Fruit fly (Drosophila melanogaster) whole organism, pupa: ENCODE measurements around the gene betaggt-I.
A peak's percentile ranks its signal among the peaks of the same experiment; 100 is the strongest.

Experiments used
- CG10348 ChIP-seq: fragments of 200-800 bp; sonication (Bioruptor generic); IDR thresholded peaks from 2 replicates; pipeline ENCODE4 v1.3.6; 2022; ENCODE audit warnings: missing biosample characterization, missing genetic modification characterization
- CG12605 ChIP-seq: fragments of 200-800 bp; sonication (Bioruptor generic); IDR thresholded peaks from 2 replicates; pipeline ENCODE4 v1.3.6; 2022; ENCODE audit warnings: missing biosample characterization, missing genetic modification characterization
- CG13204 ChIP-seq: fragments of 200-800 bp; sonication (Bioruptor generic); optimal IDR thresholded peaks from 2 replicates; lab custom pipeline; 2018; ENCODE audit warnings: missing biosample characterization, mild to moderate bottlenecking, missing genetic modification characterization, moderate library complexity
- CG14655 ChIP-seq: fragments of 200-800 bp; sonication (Bioruptor generic); optimal IDR thresholded peaks from 3 replicates; lab custom pipeline; 2017; ENCODE audit warnings: mild to moderate bottlenecking, missing biosample characterization, missing genetic modification reagents, missing genetic modification characterization
- CG15710 ChIP-seq: fragments of 200-800 bp; sonication (Bioruptor generic); optimal IDR thresholded peaks from 2 replicates; lab custom pipeline; 2018; ENCODE audit warnings: missing biosample characterization, mild to moderate bottlenecking, missing genetic modification characterization, moderate library complexity
- CG17806 ChIP-seq: fragments of 200-800 bp; sonication (Bioruptor generic); optimal IDR thresholded peaks from 2 replicates; lab custom pipeline; 2018; ENCODE audit warnings: missing biosample characterization, mild to moderate bottlenecking, missing genetic modification characterization, moderate library complexity
- CG32121 ChIP-seq: fragments of 200-800 bp; sonication (Bioruptor generic); IDR thresholded peaks from 2 replicates; pipeline ENCODE4 v1.3.6; 2022; ENCODE audit warnings: missing biosample characterization, missing genetic modification characterization
- CG34367 ChIP-seq: fragments of 200-800 bp; sonication (Bioruptor generic); optimal IDR thresholded peaks from 2 replicates; lab custom pipeline; 2018; ENCODE audit warnings: missing biosample characterization, mild to moderate bottlenecking, missing genetic modification characterization
- CG4496 ChIP-seq: fragments of 200-800 bp; sonication (Bioruptor generic); IDR thresholded peaks from 3 replicates; pipeline ENCODE4 v1.3.6; 2022; ENCODE audit warnings: missing biosample characterization, missing genetic modification characterization
- CG8159 ChIP-seq: fragments of 200-800 bp; sonication (Bioruptor generic); optimal IDR thresholded peaks from 3 replicates; lab custom pipeline; 2018; ENCODE audit warnings: missing biosample characterization, mild to moderate bottlenecking, missing genetic modification characterization, moderate library complexity
- CG8301 ChIP-seq: fragments of 200-800 bp; sonication (Bioruptor generic); optimal IDR thresholded peaks from 2 replicates; lab custom pipeline; 2018; ENCODE audit warnings: missing biosample characterization, mild to moderate bottlenecking, missing genetic modification characterization
- CG9948 ChIP-seq: fragments of 200-800 bp; sonication (Bioruptor generic); optimal IDR thresholded peaks from 2 replicates; lab custom pipeline; 2018; ENCODE audit warnings: missing biosample characterization, mild to moderate bottlenecking, missing genetic modification characterization, moderate library complexity
- D1 ChIP-seq: fragments of 200-800 bp; sonication (Bioruptor generic); optimal IDR thresholded peaks from 2 replicates; lab custom pipeline; 2018; ENCODE audit warnings: missing biosample characterization, mild to moderate bottlenecking, missing genetic modification characterization, moderate library complexity
- EcR ChIP-seq: fragments of 200-800 bp; sonication (Bioruptor generic); optimal IDR thresholded peaks from 3 replicates; lab custom pipeline; 2019; ENCODE audit warnings: missing biosample characterization, missing genetic modification characterization, mild to moderate bottlenecking, moderate library complexity, missing genetic modification reagents
- Ets98B ChIP-seq: fragments of 200-800 bp; sonication (Bioruptor generic); IDR thresholded peaks from 2 replicates; pipeline ENCODE4 v1.3.6; 2022; ENCODE audit warnings: missing biosample characterization, missing genetic modification characterization
- Pif1A ChIP-seq: fragments of 200-800 bp; sonication (Bioruptor generic); optimal IDR thresholded peaks from 3 replicates; lab custom pipeline; 2016; ENCODE audit warnings: missing biosample characterization, missing genetic modification characterization
- Pif1B ChIP-seq: fragments of 200-800 bp; sonication (Bioruptor generic); optimal IDR thresholded peaks from 3 replicates; lab custom pipeline; 2016; ENCODE audit warnings: missing biosample characterization, missing genetic modification characterization
- Snoo ChIP-seq: fragments of 200-800 bp; sonication (Bioruptor generic); optimal IDR thresholded peaks from 3 replicates; lab custom pipeline; 2017; ENCODE audit warnings: missing biosample characterization, mild to moderate bottlenecking, missing genetic modification characterization, inconsistent platforms
- fd96Ca ChIP-seq: fragments of 200-800 bp; sonication (Bioruptor generic); IDR thresholded peaks from 3 replicates; pipeline ENCODE4 v1.3.6; 2022; ENCODE audit warnings: missing biosample characterization, missing genetic modification characterization
- gl ChIP-seq: fragments of 200-800 bp; sonication (Bioruptor generic); optimal IDR thresholded peaks from 2 replicates; lab custom pipeline; 2018; ENCODE audit warnings: missing biosample characterization, mild to moderate bottlenecking, missing genetic modification characterization
- rn ChIP-seq: fragments of 200-800 bp; sonication (Bioruptor generic); IDR thresholded peaks from 2 replicates; pipeline ENCODE4 v1.3.6; 2022; ENCODE audit warnings: missing biosample characterization, missing genetic modification characterization

Gene betaggt-I

DNA sequence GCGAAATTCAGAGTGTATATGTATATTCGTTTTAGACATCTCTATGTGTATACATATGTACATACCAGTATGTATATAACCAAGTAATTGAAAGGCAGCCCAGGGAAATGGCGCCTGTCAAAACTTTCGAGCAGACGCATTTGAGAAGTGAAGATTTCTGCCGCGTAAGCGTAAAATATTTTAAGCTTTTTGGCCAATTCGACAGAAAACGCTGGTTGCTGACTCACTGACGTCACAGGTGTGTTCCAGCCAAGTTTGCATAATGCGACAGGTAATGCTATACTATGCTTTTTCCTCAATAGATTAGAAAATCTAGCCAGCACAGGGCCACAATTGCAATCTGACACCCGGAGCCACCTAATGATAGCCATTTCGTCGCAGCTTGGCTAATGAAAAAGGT, 28.6 kb upstream of the betaggt-I start:
- TF ChIP-seq Pif1B (GFP tag; lab: Kevin White, UChicago) (no peak), CG13204 (GFP tag; lab: Kevin White, UChicago) (no peak), CG32121 (GFP tag; lab: Robert Waterston, UW) (no peak), CG8301 (tag; lab: Kevin White, UChicago) (no peak), Snoo (tag; lab: Kevin White, UChicago) (no peak), Ets98B (no peak), EcR (GFP tag; lab: Kevin White, UChicago) (no peak), CG12605 (GFP tag; lab: Robert Waterston, UW) (no peak), CG15710 (tag; lab: Kevin White, UChicago) (no peak), CG4496 (GFP tag; lab: Robert Waterston, UW) (no peak), CG9948 (tag; lab: Kevin White, UChicago) (no peak), CG34367 (tag; lab: Kevin White, UChicago) (no peak), rn (GFP tag; lab: Robert Waterston, UW) (no peak), fd96Ca (no peak), Pif1A (GFP tag; lab: Kevin White, UChicago) (no peak), CG14655 (GFP tag; lab: Kevin White, UChicago) (no peak), gl (tag; lab: Kevin White, UChicago) (no peak), D1 (tag; lab: Kevin White, UChicago) (no peak), CG8159 (tag; lab: Kevin White, UChicago) (no peak)

DNA sequence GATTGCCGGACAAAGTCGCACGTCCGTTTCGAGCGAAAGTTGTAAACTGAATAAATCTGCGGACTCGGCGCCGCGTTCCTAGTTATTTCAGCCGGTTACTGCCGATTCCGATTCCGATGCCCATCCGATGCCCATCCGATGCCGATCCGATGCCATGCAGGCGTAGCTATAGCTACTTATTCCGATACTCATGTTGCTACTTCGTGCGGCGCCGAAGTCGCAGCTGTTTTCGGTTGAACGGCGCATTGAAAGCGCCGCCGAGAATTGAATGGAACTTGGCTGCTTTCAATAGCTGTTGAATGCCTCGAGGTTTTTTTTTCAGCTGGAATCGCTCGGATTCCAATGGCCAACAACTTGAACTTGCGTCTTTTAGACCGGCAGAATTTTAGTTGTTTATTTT, 17.0 kb upstream of the betaggt-I start:
- TF ChIP-seq CG4496 (GFP tag; lab: Robert Waterston, UW) (peak; percentile 55; the same call in 2 of the 3 replicates), CG34367 (tag; lab: Kevin White, UChicago) (no peak), CG12605 (GFP tag; lab: Robert Waterston, UW) (peak; percentile 28; the same call in 1 of the 2 replicates)

DNA sequence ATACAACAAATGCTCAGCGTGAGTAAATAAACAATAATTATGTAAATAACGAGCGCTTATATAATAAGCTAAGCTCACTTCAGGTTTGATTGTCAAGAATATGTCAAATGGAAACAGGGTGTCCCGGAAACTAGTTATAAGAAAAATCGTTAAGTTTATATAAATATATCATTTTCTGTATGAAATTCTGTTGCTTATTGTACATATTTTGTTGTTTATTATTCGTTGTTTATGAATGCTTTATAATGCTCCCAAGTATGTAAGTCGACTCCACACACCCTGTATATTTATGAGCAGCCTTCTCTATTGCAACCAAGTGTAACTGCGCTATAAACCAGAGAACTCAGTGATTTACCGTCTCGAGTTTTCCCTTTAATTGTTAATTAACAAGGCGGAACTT, 14.8 kb upstream of the betaggt-I start:
- TF ChIP-seq CG15710 (tag; lab: Kevin White, UChicago) (no peak), CG14655 (GFP tag; lab: Kevin White, UChicago) (peak; percentile 14), Ets98B (peak; percentile 54; the same call in 1 of the 2 replicates), Pif1B (GFP tag; lab: Kevin White, UChicago) (no peak), CG12605 (GFP tag; lab: Robert Waterston, UW) (peak; percentile 57; the same call in 1 of the 2 replicates), CG4496 (GFP tag; lab: Robert Waterston, UW) (peak; percentile 35; the same call in 2 of the 3 replicates), CG32121 (GFP tag; lab: Robert Waterston, UW) (peak; percentile 31; the same call in 1 of the 2 replicates)

DNA sequence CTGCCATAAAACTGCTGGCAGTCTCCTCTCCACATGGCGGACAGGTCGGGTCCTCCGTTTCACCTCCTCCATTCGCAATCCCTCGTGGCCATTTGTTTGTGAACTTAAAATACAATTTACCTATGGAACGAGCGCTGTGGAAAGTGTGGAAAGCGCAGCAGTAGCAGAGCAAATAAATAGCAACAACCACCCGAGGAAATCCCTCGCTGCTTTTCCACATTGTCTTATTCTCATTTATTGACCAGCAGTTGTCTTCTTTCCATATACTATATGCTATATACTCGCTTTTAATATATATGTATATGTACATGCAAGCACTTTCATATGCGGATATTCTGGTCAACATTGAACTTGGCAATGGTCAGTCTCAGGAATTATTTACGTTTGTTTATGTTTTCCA, 13.1 kb upstream of the betaggt-I start, which contains the start of gene hoe1:
Gene hoe1, minus strand, starts transcription at position 101 of the 400 bp plus-strand sequence.
- TF ChIP-seq rn (GFP tag; lab: Robert Waterston, UW): no peak
- TF ChIP-seq CG13204 (GFP tag; lab: Kevin White, UChicago): no peak
- TF ChIP-seq Pif1B (GFP tag; lab: Kevin White, UChicago): no peak
- TF ChIP-seq CG8301 (tag; lab: Kevin White, UChicago): no peak
- TF ChIP-seq CG17806 (tag; lab: Kevin White, UChicago): no peak
- no peak for TF ChIP-seq D1 (tag; lab: Kevin White, UChicago)
- TF ChIP-seq EcR (GFP tag; lab: Kevin White, UChicago): no peak
- TF ChIP-seq Snoo (tag; lab: Kevin White, UChicago): no peak
- TF ChIP-seq CG32121 (GFP tag; lab: Robert Waterston, UW): no peak
- TF ChIP-seq CG8159 (tag; lab: Kevin White, UChicago): no peak
- no peak for TF ChIP-seq CG14655 (GFP tag; lab: Kevin White, UChicago)
- TF ChIP-seq fd96Ca: no peak
- no peak for TF ChIP-seq CG9948 (tag; lab: Kevin White, UChicago)
- TF ChIP-seq, all 21 proteins: peak for 0

DNA sequence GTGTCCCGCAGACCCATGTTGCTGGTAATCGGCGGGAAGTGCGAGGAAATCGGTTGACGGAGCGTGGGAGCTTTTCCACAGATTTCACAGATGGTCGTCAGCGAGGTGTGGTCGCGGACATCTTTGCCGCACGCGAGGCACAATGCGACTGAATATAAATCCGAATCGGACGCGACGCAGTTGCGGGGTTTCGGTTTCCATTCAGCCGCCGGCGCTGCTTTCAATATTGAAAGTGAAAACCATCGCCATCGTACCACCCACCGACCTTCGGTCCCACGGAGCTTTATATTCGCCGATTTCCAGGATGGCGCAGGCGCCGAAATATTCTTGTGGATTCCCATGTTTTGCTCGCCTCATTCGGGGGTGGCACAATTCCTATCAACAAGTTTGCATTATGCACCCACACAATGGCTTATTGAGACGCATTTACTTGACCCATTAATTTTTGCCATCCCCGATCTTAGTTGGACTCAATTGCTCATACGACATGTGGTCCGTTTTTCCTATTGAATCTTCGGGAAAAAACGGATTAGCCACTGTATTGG, 9.0 kb upstream of the betaggt-I start, which contains the start of gene hoe2:
Gene hoe2, minus strand, starts transcription at position 126 of the 545 bp plus-strand sequence.
- TF ChIP-seq CG12605 (GFP tag; lab: Robert Waterston, UW): peak; percentile 60; the same call in 1 of the 2 replicates
- TF ChIP-seq CG8301 (tag; lab: Kevin White, UChicago): no peak
- TF ChIP-seq EcR (GFP tag; lab: Kevin White, UChicago): no peak

DNA sequence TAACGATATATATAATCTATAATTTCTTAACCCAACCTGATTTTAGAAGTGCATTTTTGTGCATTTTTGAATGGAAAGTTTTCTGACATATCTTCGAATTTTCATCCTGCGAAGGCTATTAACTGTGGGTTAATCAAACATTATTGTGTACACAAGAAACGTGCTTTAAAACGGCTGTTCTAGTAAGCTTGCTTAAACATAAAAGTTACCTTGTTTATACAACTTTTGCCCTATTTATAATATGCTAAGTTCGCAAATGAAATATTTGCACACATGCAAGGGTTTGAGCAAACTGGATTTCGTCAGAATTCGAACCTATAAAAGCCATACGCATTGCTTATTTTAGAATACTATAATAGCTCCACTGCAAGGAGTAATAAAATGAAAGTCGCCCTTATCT, 8.3 kb upstream of the betaggt-I start, which contains the start of gene Sgs1:
Gene Sgs1, plus strand, starts transcription at position 350 of the 400 bp plus-strand sequence.
- no peak for TF ChIP-seq CG12605 (GFP tag; lab: Robert Waterston, UW)
- no peak for TF ChIP-seq CG8159 (tag; lab: Kevin White, UChicago)
- no peak for TF ChIP-seq EcR (GFP tag; lab: Kevin White, UChicago)
- TF ChIP-seq gl (tag; lab: Kevin White, UChicago): no peak
- TF ChIP-seq fd96Ca: no peak
- TF ChIP-seq Pif1A (GFP tag; lab: Kevin White, UChicago): no peak
- no peak for TF ChIP-seq CG17806 (tag; lab: Kevin White, UChicago)
- TF ChIP-seq CG10348: no peak
